Fruit fly (Drosophila melanogaster): ENCODE measurements around the gene CG43220.
A peak's percentile ranks its signal among the peaks of the same experiment; 100 is the strongest.

Gene CG43220

dm6 chr2L:17470630-17471029, 15.7 kb upstream of the CG43220 start (continued):
- TF ChIP-seq CG12071 (GFP tag; optimal IDR thresholded peaks at IDR 0.05) (peak; percentile 69), CG6683 (GFP tag; optimal IDR thresholded peaks at IDR 0.05) (peak; percentile 73), CG10431 (GFP tag; optimal IDR thresholded peaks at IDR 0.05) (no peak), Dad (GFP tag; optimal IDR thresholded peaks at IDR 0.05) (peak; percentile 2), fd96Cb (tag; optimal IDR thresholded peaks at IDR 0.05) (no peak), HHEX (GFP tag; optimal IDR thresholded peaks at IDR 0.05) (peak; percentile 76), ash1 (GFP tag; optimal IDR thresholded peaks at IDR 0.05) (peak; percentile 52), bbx (GFP tag; IDR thresholded peaks at IDR 0.05; ENCODE audit: partially characterized antibody) (no peak), Eip74EF (GFP tag; optimal IDR thresholded peaks at IDR 0.05) (no peak), dysf (GFP tag; IDR thresholded peaks at IDR 0.05) (peak; percentile 26; the same call in 1 of the 3 replicates), CG10267 (tag; optimal IDR thresholded peaks at IDR 0.05) (no peak), CG13424 (tag; optimal IDR thresholded peaks at IDR 0.05) (no peak), CG18476 (GFP tag; optimal IDR thresholded peaks at IDR 0.05) (peak; percentile 19), CG12391 (tag; optimal IDR thresholded peaks at IDR 0.05) (peak; percentile 9), ranshi (GFP tag; IDR thresholded peaks at IDR 0.05) (peak; percentile 32; the same call in 1 of the 2 replicates), wdn (GFP tag; IDR thresholded peaks at IDR 0.05) (peak; percentile 47; the same call in 1 of the 2 replicates), Opbp (GFP tag; IDR thresholded peaks at IDR 0.05; ENCODE audit: partially characterized antibody) (no peak), sd (tag; optimal IDR thresholded peaks at IDR 0.05) (peak; percentile 59), bab2 (GFP tag; optimal IDR thresholded peaks at IDR 0.05) (peak; percentile 52), Atf3 (GFP tag; optimal IDR thresholded peaks at IDR 0.05) (no peak), sima (GFP tag; optimal IDR thresholded peaks at IDR 0.05) (no peak), CG4730 (GFP tag; IDR thresholded peaks at IDR 0.05) (no peak), Atf-2 (GFP tag; optimal IDR thresholded peaks at IDR 0.05) (no peak), insv (GFP tag; optimal IDR thresholded peaks at IDR 0.05) (peak in 1 of 2 experiments; percentile 6), B-H1 (GFP tag; IDR thresholded peaks at IDR 0.05) (peak; percentile 19; the same call in 1 of the 3 replicates), HLH54F (GFP tag; optimal IDR thresholded peaks at IDR 0.05) (peak; percentile 2), luna (GFP tag; optimal IDR thresholded peaks at IDR 0.05) (peak; percentile 80), CG12104 (GFP tag; optimal IDR thresholded peaks at IDR 0.05) (peak; percentile 33), CG9609 (GFP tag; optimal IDR thresholded peaks at IDR 0.05) (no peak), CG6854 (GFP tag; optimal IDR thresholded peaks at IDR 0.05) (peak; percentile 80), pros (GFP tag; optimal IDR thresholded peaks at IDR 0.05) (no peak), Stat92E (GFP tag; optimal IDR thresholded peaks at IDR 0.05) (no peak), CG42726 (GFP tag; IDR thresholded peaks at IDR 0.05; ENCODE audit: partially characterized antibody) (no peak), Hand (GFP tag; optimal IDR thresholded peaks at IDR 0.05) (peak; percentile 77), trh (GFP tag; optimal IDR thresholded peaks at IDR 0.05) (no peak), usp (GFP tag; optimal IDR thresholded peaks at IDR 0.05) (no peak), inv (GFP tag; IDR thresholded peaks at IDR 0.05; ENCODE audit: partially characterized antibody) (no peak), CG12744 (GFP tag; optimal IDR thresholded peaks at IDR 0.05) (peak; percentile 78), crol (GFP tag; IDR thresholded peaks at IDR 0.05) (no peak), ci (GFP tag; IDR thresholded peaks at IDR 0.05) (no peak), Med (GFP tag) (peak; percentile 93), schlank (tag; optimal IDR thresholded peaks at IDR 0.05) (peak; percentile 86), Dek (tag; optimal IDR thresholded peaks at IDR 0.05) (peak; percentile 69), zf30C (GFP tag; optimal IDR thresholded peaks at IDR 0.05) (no peak), CG1832 (GFP tag; optimal IDR thresholded peaks at IDR 0.05) (no peak), E2f2 (GFP tag; IDR thresholded peaks at IDR 0.05) (no peak), caup (GFP tag; optimal IDR thresholded peaks at IDR 0.05; ENCODE audit: severe bottlenecking) (peak; percentile 94), CG18262 (tag; optimal IDR thresholded peaks at IDR 0.05) (no peak), ap (GFP tag; IDR thresholded peaks at IDR 0.05) (no peak), Tbp (GFP tag; optimal IDR thresholded peaks at IDR 0.05) (no peak)
